Worm (Caenorhabditis elegans) whole organism, L4 larva: Measurements from ENCODE around the gene Y57G11C.14.
A peak's percentile ranks its signal among the peaks of the same experiment; 100 is the strongest.

Source experiments
- F10B5.3 ChIP-seq: sonication (generic microtip); optimal IDR thresholded peaks from 2 replicates; lab custom pipeline; 2016; ENCODE audit warnings: mild to moderate bottlenecking, missing genetic modification characterization, missing compliant biosample characterization
- R02D3.7 ChIP-seq: fragments of 150-350 bp; sonication (generic microtip); optimal IDR thresholded peaks from 3 replicates; lab custom pipeline; 2014; ENCODE audit warnings: missing biosample characterization, missing genetic modification characterization
- T26A8.4 ChIP-seq: fragments of 200-800 bp; sonication (Bioruptor generic); IDR thresholded peaks from 2 replicates; pipeline ENCODE4 v1.3.6; 2022; ENCODE audit warnings: missing genetic modification characterization, missing compliant biosample characterization
- Y75B8A.6 ChIP-seq: fragments of 200-800 bp; sonication (Bioruptor generic); IDR thresholded peaks from 2 replicates; pipeline ENCODE4 v1.3.6; 2022; ENCODE audit warnings: missing genetic modification reagents, missing genetic modification characterization, missing compliant biosample characterization
- aha-1 ChIP-seq: fragments of 150-350 bp; peaks from one replicate; lab custom pipeline; 2014; ENCODE audit warnings: missing biosample characterization, missing genetic modification characterization
- aly-2 ChIP-seq: sonication (generic microtip); optimal IDR thresholded peaks from 2 replicates; lab custom pipeline; 2018; ENCODE audit warnings: missing biosample characterization, missing genetic modification characterization
- ama-1 ChIP-seq: fragments of 150-350 bp; optimal IDR thresholded peaks from 2 replicates; lab custom pipeline; 2014; ENCODE audit warnings: inconsistent platforms, mixed read lengths
- cey-2 ChIP-seq: sonication (generic microtip); optimal IDR thresholded peaks from 3 replicates; lab custom pipeline; 2017; ENCODE audit warnings: missing genetic modification characterization, mild to moderate bottlenecking, missing compliant biosample characterization, antibody characterized with exemption, borderline replicate concordance; ENCODE audit not compliant: insufficient read depth
- daf-16 ChIP-seq, 3 experiments: sonication (generic microtip); optimal IDR thresholded peaks; 2 replicates each; lab custom pipeline; 2016 to 2017; ENCODE audit warnings: missing genetic modification characterization in 3 of 3, missing genetic modification reagents in 3 of 3, mild to moderate bottlenecking in 2 of 3, missing compliant biosample characterization in 2 of 3, missing biosample characterization in 1 of 3, moderate library complexity in 1 of 3
- dmd-8 ChIP-seq: fragments of 200-800 bp; sonication (Bioruptor generic); IDR thresholded peaks from 2 replicates; pipeline ENCODE4 v1.3.6; 2022; ENCODE audit warnings: missing genetic modification characterization, missing compliant biosample characterization
- dmd-9 ChIP-seq: fragments of 200-800 bp; sonication (Bioruptor generic); IDR thresholded peaks from 2 replicates; pipeline ENCODE4 v1.3.6; 2022; ENCODE audit warnings: missing genetic modification reagents, missing genetic modification characterization, missing compliant biosample characterization
- dpl-1 ChIP-seq: fragments of 150-350 bp; optimal IDR thresholded peaks from 2 replicates; lab custom pipeline; 2014; ENCODE audit warnings: missing biosample characterization, missing genetic modification reagents, missing genetic modification characterization
- duxl-1 ChIP-seq: sonication (generic microtip); optimal IDR thresholded peaks from 2 replicates; lab custom pipeline; 2016; ENCODE audit warnings: mild to moderate bottlenecking, missing genetic modification characterization, moderate library complexity, missing compliant biosample characterization; ENCODE audit not compliant: poor library complexity
- dve-1 ChIP-seq: sonication (generic microtip); optimal IDR thresholded peaks from 2 replicates; lab custom pipeline; 2017; ENCODE audit warnings: antibody characterized with exemption, mild to moderate bottlenecking, missing genetic modification characterization, missing compliant biosample characterization; ENCODE audit not compliant: insufficient read depth
- egl-27 ChIP-seq: sonication (generic microtip); optimal IDR thresholded peaks from 3 replicates; lab custom pipeline; 2017; ENCODE audit warnings: missing biosample characterization, missing genetic modification reagents, missing genetic modification characterization
- fos-1 ChIP-seq: fragments of 150-350 bp; optimal IDR thresholded peaks from 2 replicates; lab custom pipeline; 2014; ENCODE audit warnings: missing biosample characterization, missing genetic modification characterization
- hlh-11 ChIP-seq: fragments of 200-800 bp; sonication (Bioruptor generic); optimal IDR thresholded peaks from 2 replicates; lab custom pipeline; 2018; ENCODE audit warnings: mild to moderate bottlenecking, missing genetic modification characterization, missing compliant biosample characterization
- hlh-30 ChIP-seq: sonication (generic microtip); optimal IDR thresholded peaks from 2 replicates; lab custom pipeline; 2017; ENCODE audit warnings: antibody characterized with exemption, mild to moderate bottlenecking, missing genetic modification characterization, missing compliant biosample characterization; ENCODE audit not compliant: insufficient read depth
- hmg-1.1 ChIP-seq: fragments of 200-800 bp; sonication (Bioruptor generic); IDR thresholded peaks from 2 replicates; pipeline ENCODE4 v1.3.6; 2022; ENCODE audit warnings: missing genetic modification reagents, missing genetic modification characterization, missing compliant biosample characterization
- jun-1 ChIP-seq: fragments of 150-350 bp; optimal IDR thresholded peaks from 2 replicates; lab custom pipeline; 2014; ENCODE audit warnings: missing biosample characterization, missing genetic modification reagents, missing genetic modification characterization
- lin-1 ChIP-seq: fragments of 200-800 bp; sonication (Bioruptor generic); IDR thresholded peaks from 2 replicates; pipeline ENCODE4 v1.3.6; 2022; ENCODE audit warnings: missing genetic modification reagents, missing genetic modification characterization, missing compliant biosample characterization
- lin-29 ChIP-seq: fragments of 200-800 bp; sonication (Bioruptor generic); IDR thresholded peaks from 2 replicates; pipeline ENCODE4 v1.3.6; 2022; ENCODE audit warnings: missing genetic modification reagents, missing genetic modification characterization, missing compliant biosample characterization
- lsy-2 ChIP-seq, 2 experiments: fragments of 150-350 bp in 1 of 2; sonication (generic microtip) in 1 of 2; optimal IDR thresholded peaks; 2 replicates each; lab custom pipeline; 2014 to 2017; ENCODE audit warnings: missing biosample characterization in 2 of 2, missing genetic modification characterization in 2 of 2
- madf-5 ChIP-seq, 2 experiments: fragments of 200-800 bp; sonication (Bioruptor generic); IDR thresholded peaks; 2 replicates each; pipeline ENCODE4 v1.3.6; 2022; ENCODE audit warnings: missing compliant biosample characterization in 2 of 2, missing genetic modification characterization in 2 of 2
- madf-9 ChIP-seq: fragments of 200-800 bp; sonication (Bioruptor generic); conservative IDR thresholded peaks from 2 replicates; pipeline ENCODE4 v1.3.6; 2022; ENCODE audit warnings: missing genetic modification reagents, missing genetic modification characterization, missing compliant biosample characterization
- mdl-1 ChIP-seq, 2 experiments: fragments of 150-350 bp in 1 of 2; sonication (generic microtip) in 1 of 2; optimal IDR thresholded peaks; 2 replicates each; lab custom pipeline; 2014 to 2017; ENCODE audit warnings: missing biosample characterization in 2 of 2, missing genetic modification characterization in 2 of 2
- mes-2 ChIP-seq: sonication (generic microtip); optimal IDR thresholded peaks from 2 replicates; lab custom pipeline; 2016; ENCODE audit warnings: missing genotype, mild to moderate bottlenecking, missing genetic modification characterization, missing compliant biosample characterization; ENCODE audit not compliant: poor library complexity, severe bottlenecking
- mxl-3 ChIP-seq: fragments of 200-800 bp; sonication (Bioruptor generic); optimal IDR thresholded peaks from 2 replicates; lab custom pipeline; 2018; ENCODE audit warnings: mild to moderate bottlenecking, missing genetic modification characterization, missing compliant biosample characterization
- nhr-10 ChIP-seq: fragments of 150-350 bp; optimal IDR thresholded peaks from 2 replicates; lab custom pipeline; 2014; ENCODE audit warnings: missing biosample characterization, missing genetic modification characterization
- nhr-102 ChIP-seq: sonication (generic microtip); optimal IDR thresholded peaks from 2 replicates; lab custom pipeline; 2016; ENCODE audit warnings: mild to moderate bottlenecking, missing genetic modification characterization, moderate library complexity, missing compliant biosample characterization
- nhr-11 ChIP-seq: fragments of 150-350 bp; optimal IDR thresholded peaks from 2 replicates; lab custom pipeline; 2014; ENCODE audit warnings: missing biosample characterization, missing genetic modification characterization
- nhr-111 ChIP-seq: fragments of 200-800 bp; sonication (Bioruptor generic); optimal IDR thresholded peaks from 2 replicates; lab custom pipeline; 2018; ENCODE audit warnings: mild to moderate bottlenecking, missing genetic modification characterization, missing compliant biosample characterization
- nhr-237 ChIP-seq: sonication (generic microtip); optimal IDR thresholded peaks from 2 replicates; lab custom pipeline; 2017; ENCODE audit warnings: missing biosample characterization, missing genetic modification characterization
- nhr-76 ChIP-seq: fragments of 150-350 bp; optimal IDR thresholded peaks from 2 replicates; lab custom pipeline; 2014; ENCODE audit warnings: missing biosample characterization, missing genetic modification characterization
- pqm-1 ChIP-seq: sonication (generic microtip); optimal IDR thresholded peaks from 2 replicates; lab custom pipeline; 2017; ENCODE audit warnings: missing biosample characterization, missing genetic modification characterization
- set-16 ChIP-seq: fragments of 200-800 bp; sonication (Bioruptor generic); IDR thresholded peaks from 2 replicates; pipeline ENCODE4 v1.3.6; 2022; ENCODE audit warnings: missing genetic modification reagents, missing genetic modification characterization, missing compliant biosample characterization
- skn-1 ChIP-seq: fragments of 150-350 bp; optimal IDR thresholded peaks from 2 replicates; lab custom pipeline; 2014; ENCODE audit warnings: missing biosample characterization, missing genetic modification characterization
- snpc-1.2 ChIP-seq: fragments of 200-800 bp; sonication (Bioruptor generic); IDR thresholded peaks from 2 replicates; pipeline ENCODE4 v1.3.6; 2022; ENCODE audit warnings: missing genetic modification reagents, missing genetic modification characterization, missing compliant biosample characterization
- zag-1 ChIP-seq: fragments of 150-350 bp; optimal IDR thresholded peaks from 2 replicates; lab custom pipeline; 2014; ENCODE audit warnings: missing biosample characterization, missing genetic modification characterization
- zip-2 ChIP-seq: fragments of 150-350 bp; optimal IDR thresholded peaks from 2 replicates; lab custom pipeline; 2014; ENCODE audit warnings: missing biosample characterization, missing genetic modification characterization
- ztf-7 ChIP-seq: fragments of 150-350 bp; optimal IDR thresholded peaks from 2 replicates; lab custom pipeline; 2014; ENCODE audit warnings: missing biosample characterization, missing genetic modification characterization

The Y57G11C.14 gene

ce11 chrIV:14795918-14796488, 3.1 kb upstream of the Y57G11C.14 start, which contains the start of gene coq-3 (continued):
- TF ChIP-seq nhr-10 (tag; lab: Kevin White, UChicago) (no peak), aha-1 (tag; lab: Kevin White, UChicago) (peak; percentile 85), skn-1 (tag; lab: Kevin White, UChicago) (no peak), nhr-76 (tag; lab: Kevin White, UChicago) (no peak), zip-2 (tag; lab: Kevin White, UChicago) (no peak), ztf-7 (tag; lab: Kevin White, UChicago) (no peak), dmd-8 (GFP tag; lab: Robert Waterston, UW) (no peak), madf-5 (GFP tag; IDR thresholded peaks at IDR 0.05; lab: Robert Waterston, UW) (no peak)

ce11 chrIV:14797354-14797753, 1.8 kb upstream of the Y57G11C.14 start, which contains the start of the genes Y57G11C.1147 and nuo-3:
Gene Y57G11C.1147, minus strand, starts transcription at chrIV:14797514.
Gene nuo-3, minus strand, starts transcription at chrIV:14797544.
- TF ChIP-seq hmg-1.1 (GFP tag; lab: Robert Waterston, UW): 0 out of 2 replicates have a peak, but pooled peaks have one; percentile 14
- TF ChIP-seq nhr-111: no peak
- TF ChIP-seq lsy-2 (tag; optimal IDR thresholded peaks at IDR 0.05; lab: Kevin White, UChicago): peak in 1 of 2 experiments; percentile 8
- TF ChIP-seq aha-1 (tag; lab: Kevin White, UChicago): peak; percentile 26
- TF ChIP-seq pqm-1 (tag; lab: Kevin White, UChicago): no peak
- TF ChIP-seq R02D3.7 (tag; lab: Kevin White, UChicago): peak; percentile 48
- TF ChIP-seq ztf-7 (tag; lab: Kevin White, UChicago): no peak
- no peak for TF ChIP-seq zag-1 (tag; lab: Kevin White, UChicago)
- no peak for TF ChIP-seq aly-2 (tag; lab: Kevin White, UChicago)
- peak; percentile 23 for TF ChIP-seq mxl-3 (GFP tag; lab: Kevin White, UChicago)
- no peak for TF ChIP-seq daf-16 (GFP tag; optimal IDR thresholded peaks at IDR 0.05; lab: Kevin White, UChicago)
- peak; percentile 15 for TF ChIP-seq daf-16 (tag; optimal IDR thresholded peaks at IDR 0.05; lab: Kevin White, UChicago)
- TF ChIP-seq ama-1 (lab: Kevin White, UChicago): peak; percentile 32
- TF ChIP-seq mes-2: peak; percentile 38
- no peak for TF ChIP-seq lin-1 (GFP tag; lab: Robert Waterston, UW)
- TF ChIP-seq hlh-30 (tag; lab: Kevin White, UChicago): peak; percentile 63
- TF ChIP-seq set-16 (GFP tag; lab: Robert Waterston, UW): peak; percentile 29; the same call in 1 of the 2 replicates
- no peak for TF ChIP-seq dmd-9 (GFP tag; lab: Robert Waterston, UW)
- TF ChIP-seq duxl-1 (tag; lab: Kevin White, UChicago): no peak

ce11 chrIV:14797849-14798248, 1.3 kb upstream of the Y57G11C.14 start, which contains the start of gene arl-8:
Gene arl-8, plus strand, starts transcription at chrIV:14798149.
- 0 out of 2 replicates have a peak, but pooled peaks have one; percentile 0 for TF ChIP-seq hmg-1.1 (GFP tag; lab: Robert Waterston, UW)
- no peak for TF ChIP-seq Y75B8A.6 (GFP tag; lab: Robert Waterston, UW)
- TF ChIP-seq, all 104 proteins: peak for 1

- TF ChIP-seq lin-29 (GFP tag; lab: Robert Waterston, UW): no peak
- no peak for TF ChIP-seq zag-1 (tag; lab: Kevin White, UChicago)
- no peak for TF ChIP-seq mdl-1 (tag; optimal IDR thresholded peaks at IDR 0.05; lab: Kevin White, UChicago)
- no peak for TF ChIP-seq F10B5.3
- TF ChIP-seq hlh-11 (tag; lab: Kevin White, UChicago): no peak
- no peak for TF ChIP-seq R02D3.7 (tag; lab: Kevin White, UChicago)
- TF ChIP-seq fos-1 (tag; lab: Kevin White, UChicago): no peak
Measured at ce11 chrIV:14800931-14801330, 1.8 kb downstream of the Y57G11C.14 start.

- no peak for TF ChIP-seq madf-9 (GFP tag; lab: Robert Waterston, UW)
- no peak for TF ChIP-seq dve-1 (tag; lab: Kevin White, UChicago)
- TF ChIP-seq dpl-1 (GFP tag; lab: Kevin White, UChicago): no peak
- TF ChIP-seq nhr-11 (tag; lab: Kevin White, UChicago): no peak
- TF ChIP-seq F10B5.3: no peak
- TF ChIP-seq nhr-237: no peak
- no peak for TF ChIP-seq snpc-1.2 (GFP tag; lab: Robert Waterston, UW)
- no peak for TF ChIP-seq nhr-102 (tag; lab: Kevin White, UChicago)
- TF ChIP-seq aha-1 (tag; lab: Kevin White, UChicago): no peak
- TF ChIP-seq lsy-2 (tag; optimal IDR thresholded peaks at IDR 0.05; lab: Kevin White, UChicago): no peak
- TF ChIP-seq T26A8.4 (GFP tag; lab: Robert Waterston, UW): no peak
- no peak for TF ChIP-seq cey-2 (tag; lab: Kevin White, UChicago)
- no peak for TF ChIP-seq jun-1 (tag; lab: Kevin White, UChicago)
- TF ChIP-seq madf-5 (GFP tag; IDR thresholded peaks at IDR 0.05; lab: Robert Waterston, UW): no peak
- no peak for TF ChIP-seq egl-27
- TF ChIP-seq daf-16 (GFP tag; optimal IDR thresholded peaks at IDR 0.05; lab: Kevin White, UChicago): no peak
- no peak for TF ChIP-seq daf-16 (tag; optimal IDR thresholded peaks at IDR 0.05; lab: Kevin White, UChicago)
Measured at ce11 chrIV:14802316-14802715, 3.2 kb downstream of the Y57G11C.14 start, which contains the start of gene Y57G11C.1142. Gene Y57G11C.1142, plus strand, starts transcription at chrIV:14802616.
